Worm (Caenorhabditis elegans): ENCODE data around the gene gmn-1.

ce11 chrIII:12198135-12198534 lies 27.0 kb downstream of the gmn-1 start:
- TF ChIP-seq ceh-13 (GFP tag; optimal IDR thresholded peaks at IDR 0.05) (no peak), ets-7 (tag; optimal IDR thresholded peaks at IDR 0.05) (no peak), flt-1 (GFP tag; IDR thresholded peaks at IDR 0.05) (no peak)

Data from whole organism, early embryonic.